Worm (Caenorhabditis elegans) whole organism, L4/young adult: Measurements from ENCODE around the gene fbxb-111.

ENCODE experiments used
- W03F9.2 ChIP-seq: fragments of 150-350 bp; optimal IDR thresholded peaks from 2 replicates; lab custom pipeline; 2014; ENCODE audit warnings: missing biosample characterization, missing genetic modification characterization
- dao-5 ChIP-seq: sonication (generic microtip); optimal IDR thresholded peaks from 2 replicates; lab custom pipeline; 2016; ENCODE audit warnings: missing genotype, missing genetic modification characterization, moderate library complexity, missing compliant biosample characterization

DNA sequence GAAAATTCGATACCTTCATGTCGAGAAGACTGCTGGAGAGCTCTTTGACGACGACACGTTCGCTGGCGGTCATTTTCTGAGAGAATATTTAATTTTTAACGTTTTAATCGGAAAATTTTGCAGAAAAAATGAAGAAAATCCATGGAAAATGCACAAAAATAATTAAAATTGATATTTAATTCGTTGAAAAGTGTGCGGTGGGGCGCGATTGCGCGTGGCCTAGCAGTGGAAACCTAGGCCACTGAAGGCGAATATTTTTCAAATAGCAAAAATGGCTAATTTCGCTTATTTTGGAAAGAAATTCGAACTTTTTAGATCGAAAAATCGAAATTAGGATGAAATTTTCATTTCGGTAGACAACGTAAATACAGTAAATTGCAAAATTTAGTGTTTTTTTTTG is 22.3 kb downstream of the fbxb-111 start, which contains the start of gene F29A7.6:
- TF ChIP-seq dao-5 (tag; lab: Kevin White, UChicago) (no peak), W03F9.2 (peak; percentile 76)
